Fruit fly (Drosophila melanogaster) whole organism, prepupa: ENCODE measurements around the gene CG43057.
A peak's percentile ranks its signal among the peaks of the same experiment; 100 is the strongest.

Experiments used
- Blimp-1 ChIP-seq: fragments of 200-800 bp; sonication (Bioruptor generic); optimal IDR thresholded peaks from 3 replicates; lab custom pipeline; 2017; ENCODE audit warnings: missing biosample characterization, missing genetic modification characterization, mild to moderate bottlenecking, moderate library complexity, missing genetic modification reagents
- CG10631 ChIP-seq: fragments of 200-800 bp; sonication (Bioruptor generic); optimal IDR thresholded peaks from 2 replicates; lab custom pipeline; 2016; ENCODE audit warnings: missing biosample characterization, missing genetic modification characterization
- CG10669 ChIP-seq: fragments of 200-800 bp; sonication (Bioruptor generic); optimal IDR thresholded peaks from 3 replicates; lab custom pipeline; 2018; ENCODE audit warnings: missing biosample characterization, mild to moderate bottlenecking, missing genetic modification characterization, moderate library complexity
- CG11294 ChIP-seq: fragments of 200-800 bp; sonication (Bioruptor generic); IDR thresholded peaks from 2 replicates; pipeline ENCODE4 v1.3.6; 2022; ENCODE audit warnings: missing biosample characterization, missing genetic modification characterization
- CG15336 ChIP-seq: fragments of 200-800 bp; sonication (Bioruptor generic); IDR thresholded peaks from 2 replicates; pipeline ENCODE4 v1.3.6; 2022; ENCODE audit warnings: missing biosample characterization, missing genetic modification characterization
- CG1621 ChIP-seq: fragments of 200-800 bp; sonication (Bioruptor generic); optimal IDR thresholded peaks from 3 replicates; lab custom pipeline; 2018; ENCODE audit warnings: missing biosample characterization, mild to moderate bottlenecking, missing genetic modification characterization
- CG16779 ChIP-seq: fragments of 200-800 bp; sonication (Bioruptor generic); optimal IDR thresholded peaks from 3 replicates; lab custom pipeline; 2017; ENCODE audit warnings: missing biosample characterization, mild to moderate bottlenecking, missing genetic modification characterization
- CG3032 ChIP-seq: fragments of 200-800 bp; optimal IDR thresholded peaks from 2 replicates; lab custom pipeline; 2019; ENCODE audit warnings: missing biosample characterization, mild to moderate bottlenecking, missing genetic modification characterization, moderate library complexity
- CG31627 ChIP-seq: fragments of 200-800 bp; sonication (Bioruptor generic); optimal IDR thresholded peaks from 3 replicates; lab custom pipeline; 2016; ENCODE audit warnings: missing biosample characterization, missing genetic modification characterization
- CG34406 ChIP-seq: fragments of 200-800 bp; sonication (Bioruptor generic); optimal IDR thresholded peaks from 3 replicates; lab custom pipeline; 2016; ENCODE audit warnings: missing biosample characterization, missing genetic modification characterization
- CG3919 ChIP-seq: fragments of 200-800 bp; sonication (Bioruptor generic); optimal IDR thresholded peaks from 3 replicates; lab custom pipeline; 2016; ENCODE audit warnings: missing biosample characterization, missing genetic modification characterization
- CG4318 ChIP-seq: fragments of 200-800 bp; sonication (Bioruptor generic); optimal IDR thresholded peaks from 3 replicates; lab custom pipeline; 2017; ENCODE audit warnings: missing biosample characterization, mild to moderate bottlenecking, missing genetic modification characterization
- CG6163 ChIP-seq: fragments of 200-800 bp; sonication (Bioruptor generic); IDR thresholded peaks from 3 replicates; pipeline ENCODE4 v1.3.6; 2022; ENCODE audit warnings: missing biosample characterization, missing genetic modification characterization
- CG6792 ChIP-seq: fragments of 200-800 bp; sonication (Bioruptor generic); optimal IDR thresholded peaks from 3 replicates; lab custom pipeline; 2016; ENCODE audit warnings: missing biosample characterization, missing genetic modification characterization
- CG6808 ChIP-seq: fragments of 200-800 bp; sonication (Bioruptor generic); optimal IDR thresholded peaks from 3 replicates; lab custom pipeline; 2017; ENCODE audit warnings: missing biosample characterization, missing genetic modification characterization, mild to moderate bottlenecking, moderate library complexity, missing genetic modification reagents
- CG6854 ChIP-seq: fragments of 200-800 bp; sonication (Bioruptor generic); optimal IDR thresholded peaks from 2 replicates; lab custom pipeline; 2017; ENCODE audit warnings: missing biosample characterization, mild to moderate bottlenecking, missing genetic modification characterization
- CG7368 ChIP-seq: fragments of 200-800 bp; sonication (Bioruptor generic); optimal IDR thresholded peaks from 3 replicates; lab custom pipeline; 2016; ENCODE audit warnings: missing biosample characterization, missing genetic modification characterization
- CG8319 ChIP-seq: fragments of 200-800 bp; sonication (Bioruptor generic); optimal IDR thresholded peaks from 3 replicates; lab custom pipeline; 2016; ENCODE audit warnings: missing biosample characterization, missing genetic modification characterization
- CG8632 ChIP-seq: fragments of 200-800 bp; sonication (Bioruptor generic); optimal IDR thresholded peaks from 3 replicates; lab custom pipeline; 2016; ENCODE audit warnings: missing biosample characterization, missing genetic modification characterization
- Eip78C ChIP-seq: fragments of 200-800 bp; sonication (Bioruptor generic); peaks from one replicate; lab custom pipeline; 2016; ENCODE audit warnings: missing biosample characterization, missing genetic modification characterization
- Eip93F ChIP-seq: fragments of 200-800 bp; sonication (Bioruptor generic); optimal IDR thresholded peaks from 2 replicates; lab custom pipeline; 2016; ENCODE audit warnings: missing biosample characterization, mild to moderate bottlenecking, missing genetic modification characterization
- Ets96B ChIP-seq: fragments of 200-800 bp; optimal IDR thresholded peaks from 2 replicates; lab custom pipeline; 2019; ENCODE audit warnings: missing biosample characterization, mild to moderate bottlenecking, missing genetic modification characterization, moderate library complexity
- Hr38 ChIP-seq: sonication (Bioruptor generic); optimal IDR thresholded peaks from 2 replicates; lab custom pipeline; 2016; ENCODE audit warnings: missing biosample characterization, missing genetic modification characterization
- Hr39 ChIP-seq: fragments of 200-800 bp; sonication (Bioruptor generic); optimal IDR thresholded peaks from 2 replicates; lab custom pipeline; 2016; ENCODE audit warnings: missing biosample characterization, missing genetic modification characterization
- Hr4 ChIP-seq: fragments of 200-800 bp; sonication (Bioruptor generic); optimal IDR thresholded peaks from 3 replicates; lab custom pipeline; 2016; ENCODE audit warnings: missing biosample characterization, missing genetic modification characterization
- Met ChIP-seq: fragments of 200-800 bp; sonication (Bioruptor generic); optimal IDR thresholded peaks from 3 replicates; lab custom pipeline; 2016; ENCODE audit warnings: missing biosample characterization, missing genetic modification characterization
- OdsH ChIP-seq: fragments of 200-800 bp; sonication (Bioruptor generic); optimal IDR thresholded peaks from 3 replicates; lab custom pipeline; 2016; ENCODE audit warnings: missing biosample characterization, missing genetic modification characterization
- Smox ChIP-seq: fragments of 200-800 bp; sonication (Bioruptor generic); optimal IDR thresholded peaks from 3 replicates; lab custom pipeline; 2016; ENCODE audit warnings: missing biosample characterization, missing genetic modification characterization
- Sox102F ChIP-seq: fragments of 200-800 bp; sonication (Bioruptor generic); optimal IDR thresholded peaks from 2 replicates; lab custom pipeline; 2016; ENCODE audit warnings: missing biosample characterization, mild to moderate bottlenecking, missing genetic modification characterization
- Sox14 ChIP-seq: fragments of 200-800 bp; sonication (Bioruptor generic); optimal IDR thresholded peaks from 3 replicates; lab custom pipeline; 2016; ENCODE audit warnings: missing biosample characterization, missing genetic modification characterization
- Sox15 ChIP-seq: fragments of 200-800 bp; sonication (Bioruptor generic); optimal IDR thresholded peaks from 3 replicates; lab custom pipeline; 2016; ENCODE audit warnings: missing biosample characterization, missing genetic modification characterization
- achi ChIP-seq: fragments of 200-800 bp; sonication (Bioruptor generic); optimal IDR thresholded peaks from 3 replicates; lab custom pipeline; 2016; ENCODE audit warnings: missing biosample characterization, missing genetic modification characterization
- acj6 ChIP-seq: fragments of 200-800 bp; sonication (Bioruptor generic); optimal IDR thresholded peaks from 3 replicates; lab custom pipeline; 2016; ENCODE audit warnings: missing biosample characterization, missing genetic modification characterization
- dac ChIP-seq: fragments of 200-800 bp; sonication (Bioruptor generic); optimal IDR thresholded peaks from 2 replicates; lab custom pipeline; 2017; ENCODE audit warnings: missing biosample characterization, mild to moderate bottlenecking, missing genetic modification characterization
- dsx ChIP-seq: fragments of 200-800 bp; optimal IDR thresholded peaks from 3 replicates; lab custom pipeline; 2019; ENCODE audit warnings: missing biosample characterization, mild to moderate bottlenecking, missing genetic modification characterization, moderate library complexity; ENCODE audit not compliant: poor library complexity, severe bottlenecking
- eg ChIP-seq: fragments of 200-800 bp; sonication (Bioruptor generic); IDR thresholded peaks from 3 replicates; pipeline ENCODE4 v1.3.6; 2022; ENCODE audit warnings: missing biosample characterization, missing genetic modification characterization
- esn ChIP-seq: fragments of 200-800 bp; sonication (Bioruptor generic); optimal IDR thresholded peaks from 2 replicates; lab custom pipeline; 2016; ENCODE audit warnings: missing biosample characterization, mild to moderate bottlenecking, missing genetic modification characterization, moderate library complexity
- fd59A ChIP-seq: fragments of 200-800 bp; sonication (Bioruptor generic); optimal IDR thresholded peaks from 2 replicates; lab custom pipeline; 2017; ENCODE audit warnings: missing biosample characterization, mild to moderate bottlenecking, missing genetic modification characterization, missing genetic modification reagents
- fd85E ChIP-seq: fragments of 200-800 bp; sonication (Bioruptor generic); optimal IDR thresholded peaks from 3 replicates; lab custom pipeline; 2016; ENCODE audit warnings: missing biosample characterization, missing genetic modification characterization
- fkh ChIP-seq: fragments of 200-800 bp; sonication (Bioruptor generic); optimal IDR thresholded peaks from 3 replicates; lab custom pipeline; 2017; ENCODE audit warnings: missing biosample characterization, mild to moderate bottlenecking, missing genetic modification characterization, moderate library complexity
- lz ChIP-seq: fragments of 200-800 bp; sonication (Bioruptor generic); optimal IDR thresholded peaks from 3 replicates; lab custom pipeline; 2016; ENCODE audit warnings: missing biosample characterization, missing genetic modification characterization
- net ChIP-seq: fragments of 200-800 bp; sonication (Bioruptor generic); optimal IDR thresholded peaks from 3 replicates; lab custom pipeline; 2016; ENCODE audit warnings: missing biosample characterization, missing genetic modification characterization
- pdm3 ChIP-seq: fragments of 200-800 bp; sonication (Bioruptor generic); optimal IDR thresholded peaks from 3 replicates; lab custom pipeline; 2016; ENCODE audit warnings: missing biosample characterization, missing genetic modification characterization
- salr ChIP-seq, 2 experiments: fragments of 200-800 bp; sonication (Bioruptor generic); optimal IDR thresholded peaks; 3 replicates each; lab custom pipeline; 2016 to 2018; ENCODE audit warnings: missing biosample characterization in 2 of 2, missing genetic modification characterization in 2 of 2, mild to moderate bottlenecking in 1 of 2
- spab ChIP-seq: fragments of 200-800 bp; sonication (Bioruptor generic); optimal IDR thresholded peaks from 2 replicates; lab custom pipeline; 2017; ENCODE audit warnings: missing biosample characterization, mild to moderate bottlenecking, missing genetic modification characterization, missing genetic modification reagents
- vri ChIP-seq: fragments of 200-800 bp; sonication (Bioruptor generic); optimal IDR thresholded peaks from 3 replicates; lab custom pipeline; 2016; ENCODE audit warnings: missing biosample characterization, mild to moderate bottlenecking, missing genetic modification characterization

Gene CG43057

dm6 chr2L:8281872-8282271, 38.1 kb upstream of the CG43057 start:
- TF ChIP-seq spab (GFP tag; lab: Kevin White, UChicago) (no peak), CG8319 (GFP tag; lab: Kevin White, UChicago) (no peak), Met (GFP tag; lab: Kevin White, UChicago) (no peak)

dm6 chr2L:8280225-8280624, 36.4 kb upstream of the CG43057 start:
- TF ChIP-seq CG11294 (GFP tag; lab: Robert Waterston, UW) (no peak), fkh (peak; percentile 51), CG8319 (GFP tag; lab: Kevin White, UChicago) (peak; percentile 13), lz (no peak), dsx (peak; percentile 39), CG16779 (no peak), CG6792 (GFP tag; lab: Kevin White, UChicago) (no peak), OdsH (GFP tag; lab: Kevin White, UChicago) (no peak)

dm6 chr2L:8279400-8280065, 35.7 kb upstream of the CG43057 start:
- peak; percentile 96 for TF ChIP-seq Smox (GFP tag; lab: Kevin White, UChicago)
- peak; percentile 93 for TF ChIP-seq Ets96B
- TF ChIP-seq CG8632 (GFP tag; lab: Kevin White, UChicago), result peak; percentile 86
- peak; percentile 97 for TF ChIP-seq esn
- TF ChIP-seq CG34406 (GFP tag; lab: Kevin White, UChicago), result peak; percentile 86
- peak; percentile 95 for TF ChIP-seq Hr39
- no peak for TF ChIP-seq CG11294 (GFP tag; lab: Robert Waterston, UW)
- peak; percentile 80 for TF ChIP-seq CG8319 (GFP tag; lab: Kevin White, UChicago)
- TF ChIP-seq eg (GFP tag; lab: Robert Waterston, UW), result peak; percentile 72
- TF ChIP-seq CG6792 (GFP tag; lab: Kevin White, UChicago), result peak; percentile 91
- TF ChIP-seq dac (GFP tag; lab: Kevin White, UChicago), result peak; percentile 40
- TF ChIP-seq CG3919 (GFP tag; lab: Kevin White, UChicago), result peak; percentile 93
- TF ChIP-seq CG6854, result peak; percentile 92
- TF ChIP-seq CG10669, result peak; percentile 95
- no peak for TF ChIP-seq Hr38
- TF ChIP-seq spab (GFP tag; lab: Kevin White, UChicago), result peak; percentile 89
- TF ChIP-seq Eip78C (GFP tag; lab: Kevin White, UChicago), result peak; percentile 97
- peak; percentile 93 for TF ChIP-seq acj6
- TF ChIP-seq fd59A (GFP tag; lab: Kevin White, UChicago), result peak; percentile 92
- peak; percentile 94 for TF ChIP-seq Sox14 (GFP tag; lab: Kevin White, UChicago)
- TF ChIP-seq CG6163 (GFP tag; lab: Robert Waterston, UW), result peak; percentile 93
- peak; percentile 83 for TF ChIP-seq Blimp-1 (GFP tag; lab: Kevin White, UChicago)
- TF ChIP-seq Met (GFP tag; lab: Kevin White, UChicago), result peak; percentile 97
- peak; percentile 92 for TF ChIP-seq CG1621 (tag; lab: Kevin White, UChicago)
- TF ChIP-seq CG10631 (GFP tag; lab: Kevin White, UChicago), result peak; percentile 94
- TF ChIP-seq CG3032, result peak; percentile 91
- peak; percentile 54 for TF ChIP-seq CG4318 (GFP tag; lab: Kevin White, UChicago)
- peak; percentile 89 for TF ChIP-seq pdm3
- TF ChIP-seq achi, result peak; percentile 90
- TF ChIP-seq net, result peak; percentile 88
- TF ChIP-seq CG15336, result peak; percentile 77
- TF ChIP-seq fd85E (GFP tag; lab: Kevin White, UChicago), result peak; percentile 54
- peak; percentile 88 for TF ChIP-seq CG6808 (GFP tag; lab: Kevin White, UChicago)
- peak; percentile 92 for TF ChIP-seq dsx
- peak; percentile 95 for TF ChIP-seq CG31627 (GFP tag; lab: Kevin White, UChicago)
- TF ChIP-seq Eip93F (GFP tag; lab: Kevin White, UChicago), result peak; percentile 95
- TF ChIP-seq Hr4 (GFP tag; lab: Kevin White, UChicago), result peak; percentile 57
- TF ChIP-seq Sox15 (GFP tag; lab: Kevin White, UChicago), result peak; percentile 76
- peak; percentile 83 to 85 for TF ChIP-seq salr (GFP tag; optimal IDR thresholded peaks at IDR 0.05; lab: Kevin White, UChicago)
- TF ChIP-seq vri (GFP tag; lab: Kevin White, UChicago), result peak; percentile 97
- peak; percentile 89 for TF ChIP-seq CG7368 (GFP tag; lab: Kevin White, UChicago)
- peak; percentile 96 for TF ChIP-seq Sox102F (GFP tag; lab: Kevin White, UChicago)
- peak; percentile 74 for TF ChIP-seq CG16779
